Worm (Caenorhabditis elegans): Measurements from ENCODE around the gene R13H9.6.

The R13H9.6 gene

ce11 chrIV:5055964-5056588 is 12.4 kb downstream of the R13H9.6 start, which contains the start of gene msp-55:
Gene msp-55 (minus strand): TSS chrIV:5056014.
- TF ChIP-seq nhr-23 (tag; optimal IDR thresholded peaks at IDR 0.05) (no peak), sma-3 (GFP tag; optimal IDR thresholded peaks at IDR 0.05) (no peak), mdl-1 (tag; optimal IDR thresholded peaks at IDR 0.05) (no peak), F13H6.1 (tag; optimal IDR thresholded peaks at IDR 0.05) (no peak), nhr-12 (tag; optimal IDR thresholded peaks at IDR 0.05) (no peak), unc-55 (GFP tag; optimal IDR thresholded peaks at IDR 0.05) (no peak), ztf-4 (tag; optimal IDR thresholded peaks at IDR 0.05) (no peak), C34F6.9 (tag; optimal IDR thresholded peaks at IDR 0.05) (no peak), lin-11 (tag; optimal IDR thresholded peaks at IDR 0.05) (no peak), ama-1 (optimal IDR thresholded peaks at IDR 0.05) (no peak), nhr-6 (tag; optimal IDR thresholded peaks at IDR 0.05) (no peak), nhr-21 (tag; optimal IDR thresholded peaks at IDR 0.05) (no peak), dmd-4 (tag; optimal IDR thresholded peaks at IDR 0.05) (no peak), alr-1 (tag; optimal IDR thresholded peaks at IDR 0.05) (no peak)

- TF ChIP-seq unc-55 (GFP tag; optimal IDR thresholded peaks at IDR 0.05) = peak; percentile 78
- no peak for TF ChIP-seq zag-1 (tag; optimal IDR thresholded peaks at IDR 0.05)
- peak; percentile 83 for TF ChIP-seq mab-5 (tag; optimal IDR thresholded peaks at IDR 0.05)
- TF ChIP-seq blmp-1 (tag; optimal IDR thresholded peaks at IDR 0.05; ENCODE audit: insufficient read depth) = no peak
Measured at ce11 chrIV:5054297-5054696, 14.1 kb downstream of the R13H9.6 start.

- TF ChIP-seq blmp-1 (tag; optimal IDR thresholded peaks at IDR 0.05; ENCODE audit: insufficient read depth) = no peak
- TF ChIP-seq ceh-82 (tag; optimal IDR thresholded peaks at IDR 0.05) = no peak
- no peak for TF ChIP-seq nhr-23 (tag; optimal IDR thresholded peaks at IDR 0.05)
- TF ChIP-seq unc-39 (tag; optimal IDR thresholded peaks at IDR 0.05) = no peak
- TF ChIP-seq peb-1 (tag; optimal IDR thresholded peaks at IDR 0.05) = no peak
- no peak for TF ChIP-seq skn-1 (tag; optimal IDR thresholded peaks at IDR 0.05)
- TF ChIP-seq sma-9 (GFP tag; optimal IDR thresholded peaks at IDR 0.05) = no peak
- no peak for TF ChIP-seq sma-9 (tag; optimal IDR thresholded peaks at IDR 0.05)
- TF ChIP-seq snpc-4 (tag; optimal IDR thresholded peaks at IDR 0.05) = no peak
- no peak for TF ChIP-seq elt-3 (tag; optimal IDR thresholded peaks at IDR 0.05)
- TF ChIP-seq elt-1 (tag; optimal IDR thresholded peaks at IDR 0.05) = no peak
- TF ChIP-seq nhr-21 (tag; optimal IDR thresholded peaks at IDR 0.05) = no peak
- no peak for TF ChIP-seq nhr-129 (tag; optimal IDR thresholded peaks at IDR 0.05)
- no peak for TF ChIP-seq ZK546.5 (tag; optimal IDR thresholded peaks at IDR 0.05)
- no peak for TF ChIP-seq sem-4 (tag; optimal IDR thresholded peaks at IDR 0.05)
- TF ChIP-seq ztf-11 (tag; optimal IDR thresholded peaks at IDR 0.05) = no peak
- no peak for TF ChIP-seq nhr-12 (tag; optimal IDR thresholded peaks at IDR 0.05)
Measured at ce11 chrIV:5045389-5045788, 23.1 kb downstream of the R13H9.6 start, which contains the start of gene hot-9. Gene hot-9 (minus strand): TSS chrIV:5045489.

- no peak for TF ChIP-seq fos-1 (tag; optimal IDR thresholded peaks at IDR 0.05)
- TF ChIP-seq gmeb-1 (tag; optimal IDR thresholded peaks at IDR 0.05) = peak; percentile 2
- no peak for TF ChIP-seq dmd-4 (tag; optimal IDR thresholded peaks at IDR 0.05)
- peak; percentile 17 for TF ChIP-seq egl-27 (tag; optimal IDR thresholded peaks at IDR 0.05)
- no peak for TF ChIP-seq ceh-16 (tag; optimal IDR thresholded peaks at IDR 0.05)
- TF ChIP-seq ZK546.5 (tag; optimal IDR thresholded peaks at IDR 0.05) = no peak
- TF ChIP-seq lin-13 (GFP tag; optimal IDR thresholded peaks at IDR 0.05) = no peak
- TF ChIP-seq elt-1 (tag; optimal IDR thresholded peaks at IDR 0.05) = no peak
- TF ChIP-seq nhr-77 (tag; optimal IDR thresholded peaks at IDR 0.05) = no peak
- no peak for TF ChIP-seq alr-1 (tag; optimal IDR thresholded peaks at IDR 0.05)
- TF ChIP-seq blmp-1 (tag; optimal IDR thresholded peaks at IDR 0.05; ENCODE audit: insufficient read depth) = no peak
- TF ChIP-seq unc-55 (GFP tag; optimal IDR thresholded peaks at IDR 0.05) = peak; percentile 36
Measured at ce11 chrIV:5038744-5039143, 29.7 kb downstream of the R13H9.6 start.

- no peak for TF ChIP-seq Y55F3AM.14 (GFP tag; optimal IDR thresholded peaks at IDR 0.05)
- TF ChIP-seq ztf-11 (tag; optimal IDR thresholded peaks at IDR 0.05) = no peak
- no peak for TF ChIP-seq R02D3.7 (tag; optimal IDR thresholded peaks at IDR 0.05)
- TF ChIP-seq lsy-2 (tag; optimal IDR thresholded peaks at IDR 0.05) = no peak
- no peak for TF ChIP-seq nhr-77 (tag; optimal IDR thresholded peaks at IDR 0.05)
Measured at ce11 chrIV:5037489-5037888, 31.0 kb downstream of the R13H9.6 start, which contains the start of gene C09B9.1. Gene C09B9.1 (plus strand): TSS chrIV:5037789.
